Worm (Caenorhabditis elegans) whole organism, young adult: Measurements from ENCODE around the gene nhx-9.

Source experiments
- B0261.1 ChIP-seq: sonication (generic microtip); optimal IDR thresholded peaks from 2 replicates; lab custom pipeline; 2016; ENCODE audit warnings: mild to moderate bottlenecking, missing genetic modification characterization, moderate library complexity, missing compliant biosample characterization
- B0336.3 ChIP-seq: fragments of 200-800 bp; sonication (Bioruptor generic); IDR thresholded peaks from 2 replicates; pipeline ENCODE4 v1.3.6; 2022; ENCODE audit warnings: missing genetic modification characterization, missing compliant biosample characterization
- F10E7.11 ChIP-seq: sonication (generic microtip); optimal IDR thresholded peaks from 2 replicates; lab custom pipeline; 2017; ENCODE audit warnings: mild to moderate bottlenecking, missing genetic modification characterization, moderate library complexity, missing compliant biosample characterization
- F39B2.1 ChIP-seq: fragments of 200-800 bp; sonication (Bioruptor generic); IDR thresholded peaks from 2 replicates; pipeline ENCODE4 v1.3.6; 2022; ENCODE audit warnings: missing genetic modification reagents, missing genetic modification characterization, missing compliant biosample characterization
- F49E8.2 ChIP-seq: sonication (generic microtip); optimal IDR thresholded peaks from 3 replicates; lab custom pipeline; 2017; ENCODE audit warnings: missing genetic modification characterization, mild to moderate bottlenecking, missing compliant biosample characterization, antibody characterized with exemption, moderate library complexity; ENCODE audit not compliant: insufficient read depth
- F55B11.4 ChIP-seq: sonication (generic microtip); optimal IDR thresholded peaks from 2 replicates; lab custom pipeline; 2016; ENCODE audit warnings: missing compliant biosample characterization, missing genetic modification characterization, borderline replicate concordance; ENCODE audit not compliant: insufficient read depth
- F57A8.1 ChIP-seq: fragments of 200-800 bp; sonication (Bioruptor generic); optimal IDR thresholded peaks from 2 replicates; lab custom pipeline; 2018; ENCODE audit warnings: mild to moderate bottlenecking, missing genetic modification characterization, moderate library complexity, missing compliant biosample characterization
- K12H6.12 ChIP-seq: fragments of 200-800 bp; sonication (Bioruptor generic); optimal IDR thresholded peaks from 2 replicates; lab custom pipeline; 2018; ENCODE audit warnings: mild to moderate bottlenecking, missing genetic modification characterization, missing compliant biosample characterization
- T07F8.4 ChIP-seq: sonication (generic microtip); optimal IDR thresholded peaks from 2 replicates; lab custom pipeline; 2016; ENCODE audit warnings: mild to moderate bottlenecking, missing genetic modification characterization, moderate library complexity, missing compliant biosample characterization
- T26A5.8 ChIP-seq: sonication (generic microtip); optimal IDR thresholded peaks from 2 replicates; lab custom pipeline; 2016; ENCODE audit warnings: missing genetic modification characterization, missing compliant biosample characterization
- Y53G8AR.9 ChIP-seq: fragments of 200-800 bp; sonication (Bioruptor generic); conservative IDR thresholded peaks from 2 replicates; pipeline ENCODE4 v1.3.6; 2022; ENCODE audit warnings: missing genetic modification reagents, missing genetic modification characterization, missing compliant biosample characterization
- Y56A3A.18 ChIP-seq: fragments of 200-800 bp; sonication (Bioruptor generic); IDR thresholded peaks from 2 replicates; pipeline ENCODE4 v1.3.6; 2022; ENCODE audit warnings: missing genetic modification reagents, missing genetic modification characterization, missing compliant biosample characterization
- Y79H2A.3 ChIP-seq: fragments of 200-800 bp; sonication (Bioruptor generic); conservative IDR thresholded peaks from 2 replicates; pipeline ENCODE4 v1.3.6; 2022; ENCODE audit warnings: missing genetic modification reagents, missing genetic modification characterization, missing compliant biosample characterization
- aptf-2 ChIP-seq: fragments of 200-800 bp; sonication (Bioruptor generic); conservative IDR thresholded peaks from 2 replicates; pipeline ENCODE4 v1.3.6; 2022; ENCODE audit warnings: missing genetic modification reagents, missing genetic modification characterization, missing compliant biosample characterization
- attf-3 ChIP-seq: fragments of 200-800 bp; sonication (Bioruptor generic); conservative IDR thresholded peaks from 2 replicates; pipeline ENCODE4 v1.3.6; 2022; ENCODE audit warnings: missing genetic modification reagents, missing genetic modification characterization, missing compliant biosample characterization
- cebp-1 ChIP-seq, 2 experiments: fragments of 200-800 bp in 1 of 2; sonication (Bioruptor generic) in 1 of 2; sonication (generic microtip) in 1 of 2; IDR thresholded peaks in 1 of 2; optimal IDR thresholded peaks in 1 of 2; 2 replicates each; pipeline versions ENCODE4 v1.3.6 to Lab custom; 2017 to 2022; ENCODE audit warnings: missing compliant biosample characterization in 2 of 2, missing genetic modification characterization in 2 of 2, mild to moderate bottlenecking in 1 of 2, missing genetic modification reagents in 1 of 2, moderate library complexity in 1 of 2
- cebp-2 ChIP-seq: fragments of 200-800 bp; sonication (Bioruptor generic); IDR thresholded peaks from 2 replicates; pipeline ENCODE4 v1.3.6; 2022; ENCODE audit warnings: missing genetic modification characterization, missing compliant biosample characterization
- ceh-91 ChIP-seq: fragments of 200-800 bp; sonication (Bioruptor generic); IDR thresholded peaks from 2 replicates; pipeline ENCODE4 v1.3.6; 2022; ENCODE audit warnings: missing genetic modification reagents, missing genetic modification characterization, missing compliant biosample characterization
- dpff-1 ChIP-seq: sonication (generic microtip); optimal IDR thresholded peaks from 2 replicates; lab custom pipeline; 2017; ENCODE audit warnings: mild to moderate bottlenecking, missing genetic modification characterization, missing compliant biosample characterization
- egl-18 ChIP-seq: fragments of 200-800 bp; sonication (Bioruptor generic); IDR thresholded peaks from 2 replicates; pipeline ENCODE4 v1.3.6; 2022; ENCODE audit warnings: missing genetic modification reagents, missing genetic modification characterization, missing compliant biosample characterization
- ekl-4 ChIP-seq: fragments of 200-800 bp; sonication (Bioruptor generic); IDR thresholded peaks from 2 replicates; pipeline ENCODE4 v1.3.6; 2022; ENCODE audit warnings: missing genetic modification reagents, missing genetic modification characterization, missing compliant biosample characterization
- ets-4 ChIP-seq: fragments of 200-800 bp; sonication (Bioruptor generic); optimal IDR thresholded peaks from 2 replicates; lab custom pipeline; 2018; ENCODE audit warnings: mild to moderate bottlenecking, missing genetic modification characterization, missing compliant biosample characterization
- fkh-3 ChIP-seq: sonication (generic microtip); optimal IDR thresholded peaks from 2 replicates; lab custom pipeline; 2016; ENCODE audit warnings: mild to moderate bottlenecking, missing genetic modification characterization, missing compliant biosample characterization
- hlh-12 ChIP-seq: sonication (generic microtip); optimal IDR thresholded peaks from 2 replicates; lab custom pipeline; 2016; ENCODE audit warnings: missing genetic modification characterization, missing compliant biosample characterization
- hmg-1.2 ChIP-seq: fragments of 200-800 bp; sonication (Bioruptor generic); IDR thresholded peaks from 2 replicates; pipeline ENCODE4 v1.3.6; 2022; ENCODE audit warnings: missing genetic modification reagents, missing genetic modification characterization, missing compliant biosample characterization
- hmg-20 ChIP-seq: fragments of 200-800 bp; sonication (Bioruptor generic); IDR thresholded peaks from 2 replicates; pipeline ENCODE4 v1.3.6; 2022; ENCODE audit warnings: missing genetic modification reagents, missing genetic modification characterization, missing compliant biosample characterization
- lin-54 ChIP-seq: fragments of 200-800 bp; sonication (Bioruptor generic); optimal IDR thresholded peaks from 2 replicates; lab custom pipeline; 2018; ENCODE audit warnings: mild to moderate bottlenecking, missing genetic modification characterization, missing compliant biosample characterization
- lsl-1 ChIP-seq: fragments of 200-800 bp; sonication (Bioruptor generic); optimal IDR thresholded peaks from 2 replicates; lab custom pipeline; 2018; ENCODE audit warnings: mild to moderate bottlenecking, missing genetic modification characterization, moderate library complexity, missing compliant biosample characterization
- madf-3 ChIP-seq: fragments of 200-800 bp; sonication (Bioruptor generic); IDR thresholded peaks from 2 replicates; pipeline ENCODE4 v1.3.6; 2022; ENCODE audit warnings: missing genetic modification reagents, missing genetic modification characterization, missing compliant biosample characterization
- madf-8 ChIP-seq: fragments of 200-800 bp; sonication (Bioruptor generic); conservative IDR thresholded peaks from 2 replicates; pipeline ENCODE4 v1.3.6; 2022; ENCODE audit warnings: missing genetic modification reagents, missing genetic modification characterization, missing compliant biosample characterization
- mxl-1 ChIP-seq: sonication (generic microtip); optimal IDR thresholded peaks from 2 replicates; lab custom pipeline; 2016; ENCODE audit warnings: missing genetic modification characterization, missing compliant biosample characterization
- nfyb-1 ChIP-seq: fragments of 200-800 bp; sonication (Bioruptor generic); IDR thresholded peaks from 2 replicates; pipeline ENCODE4 v1.3.6; 2022; ENCODE audit warnings: missing genetic modification reagents, missing genetic modification characterization, missing compliant biosample characterization
- nhr-80 ChIP-seq: sonication (generic microtip); optimal IDR thresholded peaks from 2 replicates; lab custom pipeline; 2016; ENCODE audit warnings: missing genetic modification characterization, missing compliant biosample characterization
- nhr-90 ChIP-seq: sonication (generic microtip); optimal IDR thresholded peaks from 2 replicates; lab custom pipeline; 2016; ENCODE audit warnings: missing genotype, mild to moderate bottlenecking, missing genetic modification characterization, missing compliant biosample characterization
- repo-1 ChIP-seq: sonication (generic microtip); optimal IDR thresholded peaks from 2 replicates; lab custom pipeline; 2017; ENCODE audit warnings: mild to moderate bottlenecking, missing genetic modification characterization, missing compliant biosample characterization
- snpc-3.4 ChIP-seq: sonication (generic microtip); optimal IDR thresholded peaks from 2 replicates; lab custom pipeline; 2017; ENCODE audit warnings: missing genetic modification characterization, mild to moderate bottlenecking, missing compliant biosample characterization, antibody characterized with exemption, moderate library complexity, missing genotype, missing genetic modification reagents
- snpc-4 ChIP-seq, 5 experiments: fragments of 150-350 bp in 1 of 5; sonication (generic microtip) in 4 of 5; optimal IDR thresholded peaks; 2 replicates each; lab custom pipeline; 2014 to 2018; ENCODE audit warnings: missing genetic modification characterization in 5 of 5, missing biosample characterization in 3 of 5, antibody characterized with exemption in 2 of 5, mild to moderate bottlenecking in 2 of 5, missing compliant biosample characterization in 2 of 5, missing genotype in 2 of 5, moderate library complexity in 2 of 5, missing genetic modification reagents in 1 of 5
- tbp1 ChIP-seq: fragments of 200-800 bp; sonication (Bioruptor generic); optimal IDR thresholded peaks from 2 replicates; lab custom pipeline; 2018; ENCODE audit warnings: mild to moderate bottlenecking, missing genetic modification characterization, missing compliant biosample characterization
- tlf-1 ChIP-seq: fragments of 200-800 bp; sonication (Bioruptor generic); optimal IDR thresholded peaks from 2 replicates; lab custom pipeline; 2018; ENCODE audit warnings: mild to moderate bottlenecking, missing genetic modification characterization, missing compliant biosample characterization
- unc-130 ChIP-seq: sonication (generic microtip); optimal IDR thresholded peaks from 2 replicates; lab custom pipeline; 2016; ENCODE audit warnings: missing genetic modification reagents, missing genetic modification characterization, missing compliant biosample characterization
- zfh-2 ChIP-seq: fragments of 200-800 bp; sonication (Bioruptor generic); conservative IDR thresholded peaks from 2 replicates; pipeline ENCODE4 v1.3.6; 2022; ENCODE audit warnings: missing genetic modification reagents, missing genetic modification characterization, missing compliant biosample characterization
- ztf-6 ChIP-seq: fragments of 200-800 bp; sonication (Bioruptor generic); IDR thresholded peaks from 2 replicates; pipeline ENCODE4 v1.3.6; 2022; ENCODE audit warnings: missing genetic modification reagents, missing genetic modification characterization, missing compliant biosample characterization

nhx-9 gene

DNA sequence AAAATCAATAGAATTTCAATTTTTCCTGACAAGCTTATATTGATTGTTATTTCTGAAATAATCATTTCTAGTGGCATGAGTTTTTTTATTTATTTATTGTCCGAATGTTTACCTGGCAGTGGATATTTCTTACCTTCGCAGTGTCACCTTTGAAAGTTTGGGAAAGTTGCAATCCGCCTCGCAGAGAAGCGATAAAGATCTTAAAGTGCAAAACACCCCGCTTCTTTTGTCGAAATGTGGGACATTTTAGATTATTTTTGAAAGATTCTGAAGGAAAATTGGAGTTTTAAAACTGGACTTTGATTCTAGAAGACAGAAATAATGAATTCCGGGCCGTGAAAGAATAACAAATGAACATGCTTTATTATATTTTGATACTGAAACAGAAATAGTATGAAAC, 21.9 kb upstream of the nhx-9 start:
- TF ChIP-seq hlh-12 (no peak), B0261.1 (tag; lab: Kevin White, UChicago) (no peak), ztf-6 (no peak), madf-3 (GFP tag; lab: Robert Waterston, UW) (no peak), tbp1 (GFP tag; lab: Kevin White, UChicago) (no peak), tlf-1 (no peak), egl-18 (no peak), F55B11.4 (tag; lab: Kevin White, UChicago) (no peak), dpff-1 (no peak), T26A5.8 (tag; lab: Kevin White, UChicago) (no peak), lin-54 (no peak), F57A8.1 (GFP tag; lab: Kevin White, UChicago) (no peak), K12H6.12 (tag; lab: Kevin White, UChicago) (no peak)

DNA sequence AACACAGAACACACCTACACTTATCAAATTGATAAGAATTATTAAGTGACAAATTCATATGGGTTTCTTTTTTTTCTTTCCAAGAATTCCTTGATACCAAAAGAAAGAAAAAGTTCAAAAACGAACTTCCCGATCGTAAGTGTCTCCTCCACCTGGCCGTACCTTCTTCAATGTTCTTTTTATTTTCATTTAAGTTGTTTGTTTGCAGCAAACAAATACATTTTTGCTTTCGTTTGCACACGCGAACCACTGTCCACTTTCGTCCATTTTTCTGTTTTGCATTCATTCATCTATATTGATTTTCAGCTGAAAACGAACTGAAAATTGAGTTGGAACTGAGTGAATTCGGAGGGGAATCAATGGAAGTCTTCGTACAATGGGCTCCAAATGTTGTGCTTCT, 18.9 kb upstream of the nhx-9 start, which contains the start of gene VZK822L.2:
VZK822L.2 (plus strand) TSS at position 301 of the 400 bp plus-strand sequence.
- TF ChIP-seq nhr-80 (tag; lab: Kevin White, UChicago): peak; percentile 28
- no peak for TF ChIP-seq F10E7.11 (tag; lab: Kevin White, UChicago)
- TF ChIP-seq, all 124 proteins: peak for 1

DNA sequence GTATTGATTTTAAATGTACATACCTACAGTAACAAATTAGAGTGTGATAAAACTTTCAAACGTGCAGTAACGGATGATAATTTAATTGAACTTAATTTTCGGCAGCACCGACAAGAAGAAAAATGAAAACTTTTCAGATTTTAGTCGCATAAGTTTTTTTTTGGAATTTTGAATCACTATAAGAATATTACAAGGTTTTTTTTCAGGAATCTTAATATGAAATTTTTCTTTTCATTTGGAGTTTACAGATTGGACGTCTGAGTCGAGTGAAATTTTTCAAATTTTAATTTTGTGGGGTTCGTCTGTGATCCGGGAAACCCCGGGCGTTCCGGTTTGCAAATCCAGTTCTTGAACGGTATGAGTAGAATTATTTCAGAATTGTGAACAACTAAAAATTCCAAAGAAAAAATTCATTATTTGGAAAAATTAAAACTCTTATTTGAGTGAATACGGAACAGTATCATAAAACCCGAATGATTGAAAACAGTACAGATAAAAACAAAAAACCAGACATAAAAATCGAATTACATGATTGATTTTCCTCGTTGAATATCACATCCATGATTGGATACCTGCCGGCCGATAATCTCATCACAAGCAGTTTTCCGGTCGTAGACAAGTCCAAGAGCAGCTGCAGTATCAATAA, 17.3 kb upstream of the nhx-9 start:
- TF ChIP-seq F10E7.11 (tag; lab: Kevin White, UChicago): no peak
- peak; percentile 68 for TF ChIP-seq repo-1
- peak; percentile 61 for TF ChIP-seq nhr-90 (tag; lab: Kevin White, UChicago)
- TF ChIP-seq T07F8.4 (tag; lab: Kevin White, UChicago): no peak
- TF ChIP-seq snpc-3.4 (tag; lab: Kevin White, UChicago): no peak
- peak; percentile 56; the same call in 1 of the 2 replicates for TF ChIP-seq F39B2.1 (GFP tag; lab: Robert Waterston, UW)
- 0 out of 2 replicates have a peak, but pooled peaks have one; percentile 40 for TF ChIP-seq madf-3 (GFP tag; lab: Robert Waterston, UW)
- peak; percentile 80; the same call in 1 of the 2 replicates for TF ChIP-seq Y56A3A.18 (GFP tag; lab: Robert Waterston, UW)
- TF ChIP-seq madf-8: no peak
- TF ChIP-seq hmg-20 (GFP tag; lab: Robert Waterston, UW): no peak
- no peak for TF ChIP-seq cebp-2 (GFP tag; lab: Robert Waterston, UW)
- no peak for TF ChIP-seq F49E8.2 (tag; lab: Kevin White, UChicago)
- TF ChIP-seq mxl-1 (tag; lab: Kevin White, UChicago): no peak
- peak; percentile 65 for TF ChIP-seq nfyb-1 (GFP tag; lab: Robert Waterston, UW)
- no peak for TF ChIP-seq tbp1 (GFP tag; lab: Kevin White, UChicago)
- peak; percentile 87 for TF ChIP-seq B0336.3
- peak; percentile 33; the same call in 1 of the 2 replicates for TF ChIP-seq hmg-1.2 (GFP tag; lab: Robert Waterston, UW)
- no peak for TF ChIP-seq ceh-91 (GFP tag; lab: Robert Waterston, UW)
- TF ChIP-seq Y53G8AR.9 (GFP tag; lab: Robert Waterston, UW): peak; percentile 96
- TF ChIP-seq attf-3: no peak
- no peak for TF ChIP-seq F55B11.4 (tag; lab: Kevin White, UChicago)
- TF ChIP-seq ekl-4 (GFP tag; lab: Robert Waterston, UW): peak; percentile 61
- no peak for TF ChIP-seq unc-130
- no peak for TF ChIP-seq ets-4 (GFP tag; lab: Kevin White, UChicago)
- TF ChIP-seq fkh-3 (tag; lab: Kevin White, UChicago): no peak
- no peak for TF ChIP-seq lsl-1 (GFP tag; lab: Kevin White, UChicago)
- TF ChIP-seq cebp-1 (GFP tag; IDR thresholded peaks at IDR 0.05; lab: Robert Waterston, UW): no peak; the same call in 1 of the 2 replicates
- peak; percentile 74 for TF ChIP-seq cebp-1 (tag; optimal IDR thresholded peaks at IDR 0.05; lab: Kevin White, UChicago)
- no peak for TF ChIP-seq F57A8.1 (GFP tag; lab: Kevin White, UChicago)
- TF ChIP-seq snpc-4 (GFP tag; optimal IDR thresholded peaks at IDR 0.05; lab: Kevin White, UChicago): no peak
- TF ChIP-seq snpc-4 (tag; optimal IDR thresholded peaks at IDR 0.05; lab: Kevin White, UChicago): no peak
- TF ChIP-seq aptf-2 (GFP tag; lab: Robert Waterston, UW): no peak
- TF ChIP-seq ztf-6: no peak
- TF ChIP-seq Y79H2A.3 (GFP tag; lab: Robert Waterston, UW): no peak
- no peak for TF ChIP-seq zfh-2
